Worm (Caenorhabditis elegans) whole organism, late embryonic: Measurements from ENCODE around the gene srh-193.

ENCODE experiments used
- C08G9.2 ChIP-seq: sonication (generic microtip); optimal IDR thresholded peaks from 2 replicates; lab custom pipeline; 2016; ENCODE audit warnings: mild to moderate bottlenecking, missing genetic modification characterization, moderate library complexity, missing compliant biosample characterization
- F13H6.1 ChIP-seq: sonication (generic microtip); optimal IDR thresholded peaks from 2 replicates; lab custom pipeline; 2016; ENCODE audit warnings: missing genetic modification characterization, missing compliant biosample characterization
- Y22D7AL.16 ChIP-seq: sonication (generic microtip); optimal IDR thresholded peaks from 2 replicates; lab custom pipeline; 2016; ENCODE audit warnings: missing genetic modification characterization, missing compliant biosample characterization
- ama-1 ChIP-seq: fragments of 150-350 bp; optimal IDR thresholded peaks from 2 replicates; lab custom pipeline; 2014
- ceh-14 ChIP-seq: sonication (generic microtip); optimal IDR thresholded peaks from 2 replicates; lab custom pipeline; 2016; ENCODE audit warnings: missing genotype, missing genetic modification characterization, missing compliant biosample characterization
- ceh-18 ChIP-seq: sonication (generic microtip); optimal IDR thresholded peaks from 2 replicates; lab custom pipeline; 2016; ENCODE audit warnings: missing genetic modification characterization, missing compliant biosample characterization
- ceh-2 ChIP-seq: sonication (generic microtip); optimal IDR thresholded peaks from 2 replicates; lab custom pipeline; 2016; ENCODE audit warnings: missing genotype, missing genetic modification characterization, missing compliant biosample characterization
- ceh-24 ChIP-seq: sonication (generic microtip); optimal IDR thresholded peaks from 2 replicates; lab custom pipeline; 2016; ENCODE audit warnings: mild to moderate bottlenecking, missing genetic modification characterization, missing compliant biosample characterization
- ceh-48 ChIP-seq: sonication (generic microtip); optimal IDR thresholded peaks from 2 replicates; lab custom pipeline; 2016; ENCODE audit warnings: missing genetic modification characterization, inconsistent platforms, missing compliant biosample characterization
- dve-1 ChIP-seq: sonication (generic microtip); optimal IDR thresholded peaks from 2 replicates; lab custom pipeline; 2017; ENCODE audit warnings: antibody characterized with exemption, mild to moderate bottlenecking, missing genetic modification characterization, missing compliant biosample characterization
- elt-2 ChIP-seq: sonication (generic microtip); optimal IDR thresholded peaks from 2 replicates; lab custom pipeline; 2016; ENCODE audit warnings: missing genetic modification reagents, missing genetic modification characterization, missing compliant biosample characterization
- fax-1 ChIP-seq: sonication (generic microtip); optimal IDR thresholded peaks from 2 replicates; lab custom pipeline; 2016; ENCODE audit warnings: missing genotype, missing genetic modification characterization, missing compliant biosample characterization
- fkh-6 ChIP-seq: sonication (generic microtip); optimal IDR thresholded peaks from 2 replicates; lab custom pipeline; 2016; ENCODE audit warnings: missing genetic modification characterization, missing compliant biosample characterization
- gmeb-2 ChIP-seq: sonication (generic microtip); optimal IDR thresholded peaks from 2 replicates; lab custom pipeline; 2016; ENCODE audit warnings: missing genetic modification characterization, inconsistent platforms, missing compliant biosample characterization
- hlh-15 ChIP-seq: sonication (generic microtip); optimal IDR thresholded peaks from 2 replicates; lab custom pipeline; 2016; ENCODE audit warnings: missing genetic modification characterization, missing compliant biosample characterization
- hlh-30 ChIP-seq: sonication (generic microtip); optimal IDR thresholded peaks from 2 replicates; lab custom pipeline; 2017; ENCODE audit warnings: antibody characterized with exemption, missing genetic modification characterization, missing compliant biosample characterization; ENCODE audit not compliant: insufficient read depth
- hlh-8 ChIP-seq: sonication (generic microtip); optimal IDR thresholded peaks from 2 replicates; lab custom pipeline; 2016; ENCODE audit warnings: missing genotype, missing genetic modification characterization, missing compliant biosample characterization
- lin-11 ChIP-seq: fragments of 200-800 bp; sonication (Bioruptor generic); optimal IDR thresholded peaks from 2 replicates; lab custom pipeline; 2018; ENCODE audit warnings: mild to moderate bottlenecking, missing genetic modification characterization, missing compliant biosample characterization
- mec-3 ChIP-seq: sonication (generic microtip); optimal IDR thresholded peaks from 2 replicates; lab custom pipeline; 2016; ENCODE audit warnings: borderline replicate concordance, missing genetic modification characterization, missing compliant biosample characterization
- nfya-1 ChIP-seq: sonication (generic microtip); optimal IDR thresholded peaks from 2 replicates; lab custom pipeline; 2017; ENCODE audit warnings: missing genetic modification characterization, mild to moderate bottlenecking, missing compliant biosample characterization, antibody characterized with exemption, moderate library complexity
- odd-2 ChIP-seq: sonication (generic microtip); optimal IDR thresholded peaks from 2 replicates; lab custom pipeline; 2017; ENCODE audit warnings: antibody characterized with exemption, mild to moderate bottlenecking, missing genetic modification characterization, missing compliant biosample characterization
- pag-3 ChIP-seq: sonication (generic microtip); optimal IDR thresholded peaks from 2 replicates; lab custom pipeline; 2016; ENCODE audit warnings: missing compliant biosample characterization, missing genetic modification characterization, borderline replicate concordance
- pha-2 ChIP-seq: sonication (generic microtip); optimal IDR thresholded peaks from 2 replicates; lab custom pipeline; 2017; ENCODE audit warnings: mild to moderate bottlenecking, missing genetic modification characterization, missing compliant biosample characterization
- pha-4 ChIP-seq: fragments of 150-350 bp; optimal IDR thresholded peaks from 2 replicates; lab custom pipeline; 2018; ENCODE audit warnings: missing biosample characterization, missing genetic modification reagents, missing genetic modification characterization
- pros-1 ChIP-seq: fragments of 150-350 bp; optimal IDR thresholded peaks from 2 replicates; lab custom pipeline; 2014; ENCODE audit warnings: missing biosample characterization, missing genetic modification reagents, missing genetic modification characterization
- ref-2 ChIP-seq: sonication (generic microtip); optimal IDR thresholded peaks from 2 replicates; lab custom pipeline; 2016; ENCODE audit warnings: missing genetic modification characterization, missing compliant biosample characterization
- sox-2 ChIP-seq: fragments of 200-800 bp; sonication (Bioruptor generic); IDR thresholded peaks from 2 replicates; pipeline ENCODE4 v1.3.6; 2022; ENCODE audit warnings: missing genetic modification reagents, missing genetic modification characterization, missing compliant biosample characterization
- syd-9 ChIP-seq: sonication (generic microtip); optimal IDR thresholded peaks from 2 replicates; lab custom pipeline; 2016; ENCODE audit warnings: mild to moderate bottlenecking, missing genetic modification characterization, moderate library complexity, missing compliant biosample characterization
- tbx-2 ChIP-seq: sonication (generic microtip); optimal IDR thresholded peaks from 2 replicates; lab custom pipeline; 2016; ENCODE audit warnings: missing genetic modification characterization, missing compliant biosample characterization
- ttx-3 ChIP-seq: sonication (generic microtip); optimal IDR thresholded peaks from 2 replicates; lab custom pipeline; 2016; ENCODE audit warnings: missing genetic modification reagents, missing genetic modification characterization, missing compliant biosample characterization
- unc-55 ChIP-seq: sonication (generic microtip); optimal IDR thresholded peaks from 2 replicates; lab custom pipeline; 2017; ENCODE audit warnings: missing biosample characterization, missing genetic modification reagents, missing genetic modification characterization
- unc-86 ChIP-seq: sonication (generic microtip); optimal IDR thresholded peaks from 2 replicates; lab custom pipeline; 2016; ENCODE audit warnings: missing genetic modification characterization, missing compliant biosample characterization

The srh-193 gene

DNA sequence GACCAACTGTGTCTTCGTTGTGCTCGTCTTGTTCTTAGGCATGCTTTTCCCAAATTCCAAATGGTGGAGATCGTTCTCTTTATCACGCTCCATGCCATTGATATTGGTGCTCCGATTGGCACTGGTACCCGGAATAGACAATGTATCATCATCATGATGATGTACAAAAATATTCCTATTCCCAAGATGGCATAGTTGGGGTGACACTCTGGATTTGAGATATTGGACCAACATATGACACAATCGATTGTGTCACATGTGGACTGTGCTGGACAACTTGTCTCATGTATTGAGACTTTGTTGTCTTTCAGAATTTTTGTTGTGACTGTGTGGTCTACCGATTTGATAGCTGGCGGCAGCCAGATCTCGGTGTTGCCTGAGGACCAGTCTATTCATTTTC, 14.2 kb upstream of the srh-193 start:
- no peak for TF ChIP-seq ama-1
- TF ChIP-seq ref-2 (tag; lab: Kevin White, UChicago), result no peak
- no peak for TF ChIP-seq mec-3
- no peak for TF ChIP-seq F13H6.1 (tag; lab: Kevin White, UChicago)
- no peak for TF ChIP-seq hlh-30 (tag; lab: Kevin White, UChicago)
- TF ChIP-seq ceh-2 (tag; lab: Kevin White, UChicago), result no peak
- no peak for TF ChIP-seq fax-1 (tag; lab: Kevin White, UChicago)

DNA sequence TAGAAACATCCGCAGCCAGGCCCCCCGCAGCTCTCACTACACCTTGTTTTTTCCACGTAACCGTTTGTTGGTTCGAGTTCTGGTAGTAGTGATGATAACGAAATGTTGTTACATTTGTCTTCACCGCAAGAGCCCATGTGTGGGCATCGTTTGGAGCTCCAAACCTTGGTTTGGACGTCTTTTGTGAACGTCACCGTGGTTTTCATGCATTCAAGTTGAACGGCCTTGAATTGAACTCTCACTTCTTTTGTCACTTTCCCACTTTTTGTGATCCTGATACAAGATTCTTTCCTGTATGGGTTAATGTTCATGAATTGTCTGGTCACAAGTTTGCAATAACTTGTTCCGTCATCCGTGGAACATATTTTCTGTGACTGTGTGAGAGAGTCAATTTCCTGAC, 13.8 kb upstream of the srh-193 start:
- TF ChIP-seq ref-2 (tag; lab: Kevin White, UChicago), result no peak
- no peak for TF ChIP-seq syd-9 (tag; lab: Kevin White, UChicago)
- TF ChIP-seq pros-1 (tag; lab: Kevin White, UChicago), result no peak
- no peak for TF ChIP-seq sox-2
- no peak for TF ChIP-seq hlh-30 (tag; lab: Kevin White, UChicago)
- no peak for TF ChIP-seq gmeb-2 (tag; lab: Kevin White, UChicago)
- TF ChIP-seq pha-2 (tag; lab: Kevin White, UChicago), result no peak
- no peak for TF ChIP-seq tbx-2
- TF ChIP-seq mec-3, result no peak
- no peak for TF ChIP-seq Y22D7AL.16 (tag; lab: Kevin White, UChicago)
- TF ChIP-seq fax-1 (tag; lab: Kevin White, UChicago), result no peak
- TF ChIP-seq odd-2 (tag; lab: Kevin White, UChicago), result no peak
- no peak for TF ChIP-seq hlh-15 (tag; lab: Kevin White, UChicago)
- no peak for TF ChIP-seq pha-4
- no peak for TF ChIP-seq ceh-14
- TF ChIP-seq, all 69 proteins: peak for 0

DNA sequence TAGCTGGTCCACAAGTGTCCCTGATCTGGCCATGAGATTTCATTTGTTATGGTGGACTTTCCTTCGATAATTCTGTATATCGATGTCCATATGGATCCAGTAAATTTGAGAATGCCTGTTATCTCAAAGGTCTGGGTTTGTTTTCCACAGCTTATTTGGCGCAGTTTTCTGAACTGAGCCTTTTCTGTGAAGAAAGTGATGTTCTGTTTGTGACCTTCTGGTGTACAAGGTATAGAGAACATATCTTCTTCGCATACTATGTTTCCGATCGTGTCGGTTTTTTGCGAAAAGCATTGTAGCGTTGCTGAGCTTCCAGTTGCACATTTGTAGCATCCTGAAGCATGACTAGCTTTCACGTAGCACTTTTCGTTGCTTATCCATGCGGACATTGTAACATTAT, 12.8 kb upstream of the srh-193 start:
- TF ChIP-seq nfya-1 (no peak), ceh-14 (no peak), dve-1 (tag; lab: Kevin White, UChicago) (no peak), lin-11 (no peak), unc-86 (tag; lab: Kevin White, UChicago) (no peak), C08G9.2 (tag; lab: Kevin White, UChicago) (no peak)
- TF ChIP-seq, all 69 proteins: peak for 0

DNA sequence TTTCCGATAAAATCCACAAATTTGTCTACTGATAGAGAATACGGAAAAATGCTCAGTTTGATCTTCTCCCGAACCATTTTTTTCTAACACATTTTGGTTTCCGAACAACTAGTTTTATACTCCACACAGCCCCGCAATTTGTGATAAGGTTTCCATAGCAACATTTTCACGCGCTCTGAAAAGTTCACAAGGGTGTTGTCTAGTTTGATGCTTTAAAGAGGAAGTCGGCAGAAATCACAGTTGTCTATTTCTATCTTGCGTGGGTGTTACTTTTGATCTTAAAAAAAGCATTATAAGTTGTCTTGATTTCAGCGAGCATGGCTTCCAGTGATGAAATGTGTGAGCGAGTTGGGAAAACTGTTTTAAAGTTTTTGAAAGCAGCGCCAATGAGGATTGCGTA, 9.7 kb upstream of the srh-193 start, which contains the start of gene ZC132.3:
Gene ZC132.3, minus strand, starts transcription at position 101 of the 400 bp plus-strand sequence.
- TF ChIP-seq elt-2 (tag; lab: Kevin White, UChicago) (no peak), ceh-18 (tag; lab: Kevin White, UChicago) (no peak), hlh-8 (tag; lab: Kevin White, UChicago) (no peak), hlh-30 (tag; lab: Kevin White, UChicago) (no peak), tbx-2 (no peak), dve-1 (tag; lab: Kevin White, UChicago) (no peak)

DNA sequence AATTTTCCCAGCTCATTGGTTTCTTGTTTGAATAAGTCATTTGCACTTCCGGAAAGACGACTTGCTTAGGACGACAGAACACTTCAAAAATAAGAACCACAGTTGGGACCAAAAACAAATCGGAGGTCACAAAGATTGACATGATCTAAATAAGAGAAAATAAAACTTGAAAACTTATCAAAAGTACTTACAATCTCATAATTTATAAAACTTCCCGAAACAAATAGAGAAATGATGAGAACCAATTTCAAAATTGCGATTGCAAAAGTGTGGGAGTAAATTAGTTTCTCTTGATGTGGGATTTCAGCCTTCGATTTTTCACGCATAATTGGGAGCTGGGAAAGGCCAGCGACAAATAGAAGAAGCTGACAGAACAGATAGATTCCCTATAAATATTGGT, 8.6 kb upstream of the srh-193 start, which contains the start of gene ZC132.11:
Gene ZC132.11, minus strand, starts transcription at position 101 of the 400 bp plus-strand sequence.
- TF ChIP-seq gmeb-2 (tag; lab: Kevin White, UChicago) (no peak), ceh-24 (tag; lab: Kevin White, UChicago) (no peak), pag-3 (tag; lab: Kevin White, UChicago) (no peak), ceh-48 (tag; lab: Kevin White, UChicago) (no peak), fkh-6 (no peak), hlh-8 (tag; lab: Kevin White, UChicago) (no peak), ama-1 (no peak), unc-55 (no peak), hlh-15 (tag; lab: Kevin White, UChicago) (no peak), ttx-3 (tag; lab: Kevin White, UChicago) (no peak), ref-2 (tag; lab: Kevin White, UChicago) (no peak), C08G9.2 (tag; lab: Kevin White, UChicago) (no peak), odd-2 (tag; lab: Kevin White, UChicago) (no peak)
- TF ChIP-seq, all 69 proteins: peak for 0
